Worm (Caenorhabditis elegans): ENCODE measurements around the gene C33H5.16.

ce11 chrIV:7812709-7813108 is 9.6 kb upstream of the C33H5.16 start, which contains the start of gene zgpa-1:
- TF ChIP-seq zag-1 (tag; optimal IDR thresholded peaks at IDR 0.05): no peak
- no peak for TF ChIP-seq ztf-11 (tag; optimal IDR thresholded peaks at IDR 0.05)
- TF ChIP-seq elt-1 (tag; optimal IDR thresholded peaks at IDR 0.05): no peak
- TF ChIP-seq nhr-237 (tag; optimal IDR thresholded peaks at IDR 0.05): no peak
- TF ChIP-seq Y55F3AM.14 (GFP tag; optimal IDR thresholded peaks at IDR 0.05): no peak
- no peak for TF ChIP-seq blmp-1 (tag; optimal IDR thresholded peaks at IDR 0.05; ENCODE audit: insufficient read depth)
- TF ChIP-seq aly-2 (tag; optimal IDR thresholded peaks at IDR 0.05): no peak
- no peak for TF ChIP-seq egl-27 (tag; optimal IDR thresholded peaks at IDR 0.05)
- TF ChIP-seq skn-1 (tag; optimal IDR thresholded peaks at IDR 0.05): no peak
- no peak for TF ChIP-seq F13H6.1 (tag; optimal IDR thresholded peaks at IDR 0.05)
